Fruit fly (Drosophila melanogaster): ENCODE results near the gene CG15571.

DNA sequence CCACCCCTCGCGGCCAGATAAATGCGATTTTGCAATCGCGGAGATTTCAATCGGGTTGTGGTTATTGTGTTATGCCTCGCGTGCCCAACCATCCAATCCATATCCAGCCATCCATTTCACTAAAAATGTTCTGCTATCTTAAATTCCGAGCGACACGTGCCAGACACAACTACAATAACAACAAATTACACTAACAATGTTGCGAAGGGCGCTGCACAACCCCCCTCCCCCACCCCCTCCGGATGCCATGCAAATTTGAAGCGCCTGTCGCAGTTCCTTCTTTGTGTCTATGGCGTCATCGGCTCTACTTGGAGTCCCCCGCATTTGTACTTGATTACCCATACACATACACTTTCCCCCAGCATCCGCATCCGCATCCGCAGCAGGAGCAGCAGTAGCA lies 48.1 kb upstream of the CG15571 start:
- TF ChIP-seq Meics (GFP tag; optimal IDR thresholded peaks at IDR 0.05) (no peak), slou (GFP tag; optimal IDR thresholded peaks at IDR 0.05) (no peak), D (optimal IDR thresholded peaks at IDR 0.05) (no peak), D (GFP tag; optimal IDR thresholded peaks at IDR 0.05) (no peak), CG1647 (GFP tag; optimal IDR thresholded peaks at IDR 0.05) (no peak), h (optimal IDR thresholded peaks at IDR 0.05) (no peak), zf30C (GFP tag; optimal IDR thresholded peaks at IDR 0.05) (no peak)

Data from whole organism, embryonic.